Worm (Caenorhabditis elegans): ENCODE results near the gene tag-123.

The tag-123 gene

DNA sequence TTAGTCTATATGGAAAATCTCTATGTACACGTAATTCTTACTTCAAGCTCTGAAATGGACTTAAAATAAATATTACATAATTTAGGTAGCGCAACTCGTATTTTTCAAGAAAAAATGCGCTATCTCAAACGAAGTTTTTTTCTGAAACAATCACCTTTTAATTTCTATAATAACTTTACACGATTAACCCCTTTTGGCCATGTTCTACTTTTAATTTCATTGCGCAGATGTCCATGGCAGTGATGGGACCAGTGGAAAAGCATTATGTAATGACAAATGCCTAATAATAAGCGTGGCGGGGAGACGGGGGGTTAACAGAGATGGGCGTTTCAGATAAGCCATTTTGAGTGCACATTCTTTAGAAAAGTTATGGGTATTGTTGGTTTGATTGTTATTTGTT is 30.4 kb downstream of the tag-123 start:
- no peak for TF ChIP-seq ZK337.2 (GFP tag; IDR thresholded peaks at IDR 0.05)
- peak in 1 of 2 experiments; percentile 67 for TF ChIP-seq unc-62 (GFP tag; optimal IDR thresholded peaks at IDR 0.05 in 1 of 2)
- no peak for TF ChIP-seq unc-62 (tag; optimal IDR thresholded peaks at IDR 0.05)

ce11 chrX:8390508-8390907 is 31.3 kb downstream of the tag-123 start:
- TF ChIP-seq nhr-76 (tag; optimal IDR thresholded peaks at IDR 0.05) (no peak), aha-1 (tag) (peak; percentile 83), nhr-6 (tag; optimal IDR thresholded peaks at IDR 0.05) (no peak), nhr-237 (tag; optimal IDR thresholded peaks at IDR 0.05) (no peak), dmd-8 (GFP tag; IDR thresholded peaks at IDR 0.05) (no peak), aly-2 (tag; optimal IDR thresholded peaks at IDR 0.05) (no peak), daf-16 (GFP tag; optimal IDR thresholded peaks at IDR 0.05) (peak in 1 of 2 experiments; percentile 89), daf-16 (tag; optimal IDR thresholded peaks at IDR 0.05) (no peak), ztf-11 (tag; optimal IDR thresholded peaks at IDR 0.05) (no peak), tra-1 (GFP tag; IDR thresholded peaks at IDR 0.05) (no peak), ceh-82 (tag; optimal IDR thresholded peaks at IDR 0.05) (no peak), php-3 (GFP tag; IDR thresholded peaks at IDR 0.05) (no peak)

DNA sequence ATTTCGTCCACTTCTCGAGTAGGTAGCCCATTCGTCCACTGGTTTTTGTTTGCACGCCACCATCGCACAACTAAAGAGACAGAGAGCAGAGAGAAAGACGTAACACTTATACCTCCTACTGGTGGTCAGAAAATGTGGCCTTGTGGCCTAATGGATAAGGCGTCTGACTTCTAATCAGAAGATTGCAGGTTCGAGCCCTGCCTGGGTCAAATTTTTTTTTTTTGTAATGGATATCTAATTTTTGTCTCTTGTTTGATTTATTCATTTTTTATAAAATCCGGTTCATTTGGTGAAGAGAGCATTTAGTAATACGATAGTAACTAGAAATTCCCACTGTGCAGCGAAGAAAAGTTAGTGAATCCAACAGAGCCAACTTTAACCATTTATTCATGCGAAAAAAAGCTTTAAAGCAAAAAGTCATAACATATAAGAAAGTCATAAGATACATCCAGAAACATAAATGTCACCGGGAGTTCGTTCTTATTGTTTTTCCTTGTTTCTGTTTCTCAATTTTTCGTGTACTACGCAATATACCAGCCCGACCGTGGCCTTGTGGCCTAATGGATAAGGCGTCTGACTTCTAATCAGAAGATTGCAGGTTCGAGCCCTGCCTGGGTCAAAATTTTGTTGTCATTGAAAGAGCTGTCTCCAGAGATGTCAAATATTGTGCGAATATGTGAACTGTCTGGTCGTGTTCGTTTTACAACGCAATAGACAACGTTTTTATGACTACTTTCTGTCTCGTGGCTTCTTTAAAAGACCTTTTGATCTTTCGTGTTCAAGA is 35.6 kb downstream of the tag-123 start:
- TF ChIP-seq Y75B8A.6 (GFP tag; IDR thresholded peaks at IDR 0.05), result no peak
- no peak for TF ChIP-seq zag-1 (tag; optimal IDR thresholded peaks at IDR 0.05)
- peak; percentile 66 for TF ChIP-seq rbr-2 (tag; optimal IDR thresholded peaks at IDR 0.05)
- TF ChIP-seq nhr-111 (GFP tag; optimal IDR thresholded peaks at IDR 0.05), result no peak
- no peak for TF ChIP-seq F37D6.2 (tag; optimal IDR thresholded peaks at IDR 0.05)
- TF ChIP-seq lin-38 (GFP tag; IDR thresholded peaks at IDR 0.05), result peak; percentile 59
- no peak for TF ChIP-seq nhr-10 (tag; optimal IDR thresholded peaks at IDR 0.05)
- peak; percentile 3 for TF ChIP-seq ceh-32 (tag; optimal IDR thresholded peaks at IDR 0.05; ENCODE audit: poor library complexity)
- peak; percentile 38; the same call in 1 of the 2 replicates for TF ChIP-seq madf-9 (GFP tag; conservative IDR thresholded peaks at IDR 0.05)
- peak; percentile 82 for TF ChIP-seq mes-2 (tag; optimal IDR thresholded peaks at IDR 0.05; ENCODE audit: poor library complexity, severe bottlenecking)
- no peak for TF ChIP-seq cey-2 (tag; optimal IDR thresholded peaks at IDR 0.05; ENCODE audit: borderline replicate concordance, insufficient read depth)
- peak; percentile 71; the same call in 1 of the 2 replicates for TF ChIP-seq pha-4 (GFP tag; IDR thresholded peaks at IDR 0.05)
- TF ChIP-seq pha-4 (tag; optimal IDR thresholded peaks at IDR 0.05), result no peak
- no peak for TF ChIP-seq nhr-6 (tag; optimal IDR thresholded peaks at IDR 0.05)
- TF ChIP-seq ZK337.2 (GFP tag; IDR thresholded peaks at IDR 0.05), result 0 out of 2 replicates have a peak, but pooled peaks have one; percentile 42
- no peak for TF ChIP-seq ces-1 (GFP tag; optimal IDR thresholded peaks at IDR 0.05)
- TF ChIP-seq lim-7 (GFP tag; IDR thresholded peaks at IDR 0.05), result peak; percentile 80
- TF ChIP-seq jun-1 (tag; optimal IDR thresholded peaks at IDR 0.05), result no peak
- TF ChIP-seq skn-1 (tag; optimal IDR thresholded peaks at IDR 0.05), result no peak
- TF ChIP-seq snpc-4 (tag; optimal IDR thresholded peaks at IDR 0.05), result no peak
- TF ChIP-seq php-3 (GFP tag; IDR thresholded peaks at IDR 0.05), result 0 out of 2 replicates have a peak, but pooled peaks have one; percentile 43
- TF ChIP-seq dmd-6 (GFP tag; IDR thresholded peaks at IDR 0.05), result peak; percentile 53
- no peak for TF ChIP-seq fos-1 (tag; optimal IDR thresholded peaks at IDR 0.05)
- peak; percentile 14 for TF ChIP-seq daf-16 (GFP tag; optimal IDR thresholded peaks at IDR 0.05)
- peak; percentile 52 for TF ChIP-seq daf-16 (tag; optimal IDR thresholded peaks at IDR 0.05)
- TF ChIP-seq mdl-1 (tag; optimal IDR thresholded peaks at IDR 0.05), result peak; percentile 2 to 37
- TF ChIP-seq ceh-20 (GFP tag; IDR thresholded peaks at IDR 0.05), result no peak
- TF ChIP-seq tra-1 (GFP tag; IDR thresholded peaks at IDR 0.05), result peak; percentile 19; the same call in 1 of the 2 replicates
- no peak; the same call in 1 of the 2 replicates for TF ChIP-seq mxl-2 (GFP tag; conservative IDR thresholded peaks at IDR 0.05)
- TF ChIP-seq zfp-3 (GFP tag; conservative IDR thresholded peaks at IDR 0.05), result 0 out of 2 replicates have a peak, but pooled peaks have one; percentile 38
- peak; percentile 36 for TF ChIP-seq nhr-102 (tag; optimal IDR thresholded peaks at IDR 0.05)
- peak; percentile 39 for TF ChIP-seq nhr-77 (tag; optimal IDR thresholded peaks at IDR 0.05)
- TF ChIP-seq hlh-30 (tag; optimal IDR thresholded peaks at IDR 0.05; ENCODE audit: insufficient read depth), result peak; percentile 67
- no peak for TF ChIP-seq F44E2.7 (GFP tag; IDR thresholded peaks at IDR 0.05)
- TF ChIP-seq nhr-41 (GFP tag; IDR thresholded peaks at IDR 0.05), result no peak
- TF ChIP-seq Y5F2A.4 (GFP tag; optimal IDR thresholded peaks at IDR 0.05), result no peak
- peak; percentile 85 for TF ChIP-seq dmd-8 (GFP tag; IDR thresholded peaks at IDR 0.05)
- peak; percentile 67; the same call in 1 of the 2 replicates for TF ChIP-seq D1046.2 (GFP tag; IDR thresholded peaks at IDR 0.05)
